Fruit fly (Drosophila melanogaster): ENCODE results near the gene Gyc32E.

Gene Gyc32E

DNA sequence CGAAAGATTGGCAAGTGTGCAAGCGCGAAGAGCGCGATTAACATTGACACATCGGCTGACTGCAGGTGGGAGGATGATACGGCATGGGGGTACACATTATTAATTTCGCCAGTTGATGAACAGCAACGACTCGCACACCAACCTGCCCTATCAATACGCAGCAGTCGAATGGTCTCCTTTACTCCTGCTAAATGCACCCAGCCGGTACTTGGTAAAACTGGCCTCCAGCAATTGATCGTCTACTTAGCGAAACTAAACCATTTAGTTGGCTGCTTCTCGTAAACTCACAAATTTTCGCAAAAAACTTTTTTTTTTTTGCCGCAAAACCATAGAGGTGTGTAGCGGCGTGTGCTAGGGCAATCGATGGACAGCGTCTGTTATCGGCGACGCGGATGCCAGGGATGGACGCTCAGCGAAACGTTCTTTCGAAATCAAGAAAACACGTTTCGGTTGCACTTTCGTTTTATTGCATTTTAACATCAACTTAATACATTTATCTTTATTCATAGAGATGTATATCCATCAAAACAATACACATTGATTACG, 48.3 kb downstream of the Gyc32E start, which contains the start of gene Ge-1 (continued):
- TF ChIP-seq Adf1 (GFP tag; IDR thresholded peaks at IDR 0.05) = peak; percentile 15; the same call in 1 of the 2 replicates
- no peak for TF ChIP-seq Camta (GFP tag; optimal IDR thresholded peaks at IDR 0.05)
- no peak for TF ChIP-seq CG3281 (GFP tag; optimal IDR thresholded peaks at IDR 0.05)
- no peak for TF ChIP-seq ems (GFP tag; optimal IDR thresholded peaks at IDR 0.05)
- TF ChIP-seq CG10267 (tag; optimal IDR thresholded peaks at IDR 0.05) = peak; percentile 15
- no peak for TF ChIP-seq croc (GFP tag; conservative IDR thresholded peaks at IDR 0.05)
- no peak for TF ChIP-seq CG6765 (GFP tag; optimal IDR thresholded peaks at IDR 0.05)
- no peak for TF ChIP-seq CG8281 (tag; optimal IDR thresholded peaks at IDR 0.05)
- TF ChIP-seq ttk (GFP tag; IDR thresholded peaks at IDR 0.05) = no peak
- TF ChIP-seq CG11560 (tag; IDR thresholded peaks at IDR 0.05) = no peak
- TF ChIP-seq pfk (GFP tag; optimal IDR thresholded peaks at IDR 0.05) = peak; percentile 30
- TF ChIP-seq Hmx (GFP tag; optimal IDR thresholded peaks at IDR 0.05) = no peak
- TF ChIP-seq dmrt99B (tag; optimal IDR thresholded peaks at IDR 0.05) = no peak
- TF ChIP-seq bbx (GFP tag; IDR thresholded peaks at IDR 0.05; ENCODE audit: partially characterized antibody) = peak; percentile 53; the same call in 1 of the 2 replicates
- TF ChIP-seq CG1603 (tag; optimal IDR thresholded peaks at IDR 0.05) = no peak
- TF ChIP-seq Dref (GFP tag; IDR thresholded peaks at IDR 0.05) = peak; percentile 87
- no peak for TF ChIP-seq HLH54F (GFP tag; optimal IDR thresholded peaks at IDR 0.05)
- no peak for TF ChIP-seq CrebB (tag; optimal IDR thresholded peaks at IDR 0.05)
- peak; percentile 18 for TF ChIP-seq CG12659 (GFP tag; optimal IDR thresholded peaks at IDR 0.05)
- TF ChIP-seq sug (tag; optimal IDR thresholded peaks at IDR 0.05) = no peak
- no peak for TF ChIP-seq Spps (tag; optimal IDR thresholded peaks at IDR 0.05)
- no peak for TF ChIP-seq dati (GFP tag; IDR thresholded peaks at IDR 0.05)
- TF ChIP-seq tll (GFP tag; optimal IDR thresholded peaks at IDR 0.05) = no peak
- TF ChIP-seq kay (GFP tag; optimal IDR thresholded peaks at IDR 0.05) = no peak
- TF ChIP-seq CG11398 (GFP tag; optimal IDR thresholded peaks at IDR 0.05) = no peak
- TF ChIP-seq NfI (GFP tag; optimal IDR thresholded peaks at IDR 0.05) = no peak
- TF ChIP-seq CG15514 (GFP tag; optimal IDR thresholded peaks at IDR 0.05) = peak; percentile 83
- no peak for TF ChIP-seq CG9876 (GFP tag; optimal IDR thresholded peaks at IDR 0.05)
- TF ChIP-seq CG3847 (GFP tag; IDR thresholded peaks at IDR 0.05) = no peak
- TF ChIP-seq trem (tag; optimal IDR thresholded peaks at IDR 0.05) = peak; percentile 47
- TF ChIP-seq al (GFP tag; IDR thresholded peaks at IDR 0.05) = no peak
- TF ChIP-seq lab (GFP tag; optimal IDR thresholded peaks at IDR 0.05) = no peak
- TF ChIP-seq bab2 (GFP tag; optimal IDR thresholded peaks at IDR 0.05) = no peak
- TF ChIP-seq Rfx (GFP tag; IDR thresholded peaks at IDR 0.05) = peak; percentile 49; the same call in 1 of the 2 replicates
- TF ChIP-seq MESR4 (GFP tag; optimal IDR thresholded peaks at IDR 0.05) = peak; percentile 29
- no peak for TF ChIP-seq slbo (GFP tag; IDR thresholded peaks at IDR 0.05)
- TF ChIP-seq CG9437 (GFP tag; optimal IDR thresholded peaks at IDR 0.05) = no peak
- TF ChIP-seq CG8478 (optimal IDR thresholded peaks at IDR 0.05) = no peak
- TF ChIP-seq CG6254 (GFP tag; optimal IDR thresholded peaks at IDR 0.05) = no peak
- TF ChIP-seq danr (GFP tag; IDR thresholded peaks at IDR 0.05) = no peak
- TF ChIP-seq maf-S (GFP tag; optimal IDR thresholded peaks at IDR 0.05) = no peak
- TF ChIP-seq sqz (GFP tag; optimal IDR thresholded peaks at IDR 0.05) = peak; percentile 80
- TF ChIP-seq salm (tag; optimal IDR thresholded peaks at IDR 0.05) = no peak
- TF ChIP-seq sd (tag; optimal IDR thresholded peaks at IDR 0.05) = no peak
- peak; percentile 38 for TF ChIP-seq HmgZ (tag; optimal IDR thresholded peaks at IDR 0.05)
- TF ChIP-seq Hr51 (GFP tag; optimal IDR thresholded peaks at IDR 0.05) = no peak
- no peak for TF ChIP-seq CG15073 (GFP tag; optimal IDR thresholded peaks at IDR 0.05)
- TF ChIP-seq prd (optimal IDR thresholded peaks at IDR 0.05) = no peak
- TF ChIP-seq prd (GFP tag; IDR thresholded peaks at IDR 0.05) = peak; percentile 24; the same call in 1 of the 3 replicates
- 0 out of 2 replicates have a peak, but pooled peaks have one; percentile 20 for TF ChIP-seq inv (GFP tag; IDR thresholded peaks at IDR 0.05; ENCODE audit: partially characterized antibody)
- peak; percentile 29 for TF ChIP-seq CHES-1-like (GFP tag; optimal IDR thresholded peaks at IDR 0.05)

All from whole organism, embryonic.